Fruit fly (Drosophila melanogaster): ENCODE measurements around the gene Ir94b.
A peak's percentile ranks its signal among the peaks of the same experiment; 100 is the strongest.

The Ir94b gene

dm6 chr3R:22108316-22108715 lies 8.7 kb downstream of the Ir94b start (continued):
- TF ChIP-seq H2.0 (GFP tag; IDR thresholded peaks at IDR 0.05) (0 out of 2 replicates have a peak, but pooled peaks have one; percentile 6), nerfin-2 (GFP tag; IDR thresholded peaks at IDR 0.05; ENCODE audit: partially characterized antibody) (no peak), gcm (GFP tag; optimal IDR thresholded peaks at IDR 0.05) (no peak), gfzf (GFP tag; optimal IDR thresholded peaks at IDR 0.05) (no peak), Med (GFP tag) (no peak), Dref (GFP tag; IDR thresholded peaks at IDR 0.05) (no peak), Hand (GFP tag; optimal IDR thresholded peaks at IDR 0.05) (peak; percentile 27), CG18764 (GFP tag; optimal IDR thresholded peaks at IDR 0.05) (no peak), ham (GFP tag; IDR thresholded peaks at IDR 0.05) (no peak), Fer3 (tag; optimal IDR thresholded peaks at IDR 0.05) (peak; percentile 62), CG1602 (GFP tag; optimal IDR thresholded peaks at IDR 0.05) (no peak), B-H2 (GFP tag; optimal IDR thresholded peaks at IDR 0.05) (no peak), CG43689 (GFP tag; IDR thresholded peaks at IDR 0.05) (no peak), CG9797 (GFP tag; optimal IDR thresholded peaks at IDR 0.05) (no peak), ken (GFP tag; IDR thresholded peaks at IDR 0.05) (no peak), vfl (GFP tag; optimal IDR thresholded peaks at IDR 0.05) (no peak), sug (tag; optimal IDR thresholded peaks at IDR 0.05) (no peak), ci (GFP tag; IDR thresholded peaks at IDR 0.05) (no peak), unpg (GFP tag; optimal IDR thresholded peaks at IDR 0.05) (no peak), D (optimal IDR thresholded peaks at IDR 0.05) (no peak), D (GFP tag; optimal IDR thresholded peaks at IDR 0.05) (peak; percentile 9), slbo (GFP tag; IDR thresholded peaks at IDR 0.05) (peak; percentile 62), onecut (GFP tag; IDR thresholded peaks at IDR 0.05) (peak; percentile 39; the same call in 1 of the 2 replicates), bsh (GFP tag; optimal IDR thresholded peaks at IDR 0.05) (no peak), CG1832 (GFP tag; optimal IDR thresholded peaks at IDR 0.05) (no peak), seq (GFP tag; IDR thresholded peaks at IDR 0.05) (peak; percentile 54; the same call in 1 of the 2 replicates), mam (GFP tag; optimal IDR thresholded peaks at IDR 0.05) (no peak), her (GFP tag; optimal IDR thresholded peaks at IDR 0.05) (no peak), so (GFP tag; IDR thresholded peaks at IDR 0.05) (no peak), bbx (GFP tag; IDR thresholded peaks at IDR 0.05; ENCODE audit: partially characterized antibody) (no peak), CG9932 (GFP tag; IDR thresholded peaks at IDR 0.05) (no peak), CG4424 (GFP tag; optimal IDR thresholded peaks at IDR 0.05) (peak; percentile 58), Jarid2 (GFP tag; optimal IDR thresholded peaks at IDR 0.05) (peak; percentile 13), CG18262 (tag; optimal IDR thresholded peaks at IDR 0.05) (no peak), chm (GFP tag; IDR thresholded peaks at IDR 0.05) (peak; percentile 40; the same call in 1 of the 2 replicates), Bgb (GFP tag; IDR thresholded peaks at IDR 0.05; ENCODE audit: partially characterized antibody) (no peak), Hr3 (GFP tag; optimal IDR thresholded peaks at IDR 0.05) (no peak), CG8924 (tag; optimal IDR thresholded peaks at IDR 0.05) (no peak), Fer2 (tag; optimal IDR thresholded peaks at IDR 0.05) (peak; percentile 41), org-1 (GFP tag; optimal IDR thresholded peaks at IDR 0.05) (peak; percentile 36), vvl (GFP tag; IDR thresholded peaks at IDR 0.05) (no peak; the same call in 1 of the 2 replicates), CG17385 (GFP tag; optimal IDR thresholded peaks at IDR 0.05) (peak; percentile 53), toy (GFP tag; IDR thresholded peaks at IDR 0.05) (no peak), BtbVII (GFP tag; optimal IDR thresholded peaks at IDR 0.05) (peak; percentile 64), CG18619 (GFP tag; optimal IDR thresholded peaks at IDR 0.05) (peak; percentile 8), br (optimal IDR thresholded peaks at IDR 0.05) (no peak), Sox100B (GFP tag; optimal IDR thresholded peaks at IDR 0.05) (peak; percentile 38), shn (GFP tag; optimal IDR thresholded peaks at IDR 0.05) (no peak), lbe (GFP tag; optimal IDR thresholded peaks at IDR 0.05) (no peak), pb (GFP tag; optimal IDR thresholded peaks at IDR 0.05) (no peak), CG16779 (GFP tag; IDR thresholded peaks at IDR 0.05) (no peak), Gsc (GFP tag; IDR thresholded peaks at IDR 0.05) (no peak), CG6254 (GFP tag; optimal IDR thresholded peaks at IDR 0.05) (no peak)

Data from whole organism, embryonic.